Worm (Caenorhabditis elegans) whole organism, early embryonic: ENCODE measurements around the gene ZK1058.9.

ENCODE experiments used
- B0310.2 ChIP-seq: sonication (generic microtip); optimal IDR thresholded peaks from 2 replicates; lab custom pipeline; 2016; ENCODE audit warnings: mild to moderate bottlenecking, missing genetic modification characterization, missing compliant biosample characterization
- F13C5.2 ChIP-seq: sonication (generic microtip); optimal IDR thresholded peaks from 2 replicates; lab custom pipeline; 2017; ENCODE audit warnings: mild to moderate bottlenecking, missing genetic modification characterization, inconsistent platforms, missing compliant biosample characterization
- aly-1 ChIP-seq: sonication (generic microtip); optimal IDR thresholded peaks from 2 replicates; lab custom pipeline; 2016; ENCODE audit warnings: missing genetic modification characterization, missing compliant biosample characterization
- ama-1 ChIP-seq: fragments of 150-350 bp; optimal IDR thresholded peaks from 2 replicates; lab custom pipeline; 2014
- ceh-13 ChIP-seq: fragments of 200-800 bp; sonication (Bioruptor generic); optimal IDR thresholded peaks from 2 replicates; lab custom pipeline; 2018; ENCODE audit warnings: mild to moderate bottlenecking, missing genetic modification characterization, missing compliant biosample characterization
- ceh-36 ChIP-seq: sonication (generic microtip); optimal IDR thresholded peaks from 2 replicates; lab custom pipeline; 2016; ENCODE audit warnings: missing genetic modification characterization, inconsistent platforms, missing compliant biosample characterization
- flt-1 ChIP-seq: fragments of 200-800 bp; sonication (Bioruptor generic); IDR thresholded peaks from 2 replicates; pipeline ENCODE4 v1.3.6; 2022; ENCODE audit warnings: missing genetic modification characterization, missing compliant biosample characterization
- hmg-4 ChIP-seq: fragments of 200-800 bp; sonication (Bioruptor generic); optimal IDR thresholded peaks from 2 replicates; lab custom pipeline; 2018; ENCODE audit warnings: mild to moderate bottlenecking, missing genetic modification characterization, missing compliant biosample characterization
- hnd-1 ChIP-seq: sonication (generic microtip); optimal IDR thresholded peaks from 2 replicates; lab custom pipeline; 2016; ENCODE audit warnings: missing genetic modification characterization, missing compliant biosample characterization
- sea-1 ChIP-seq: fragments of 200-800 bp; sonication (Bioruptor generic); conservative IDR thresholded peaks from 2 replicates; pipeline ENCODE4 v1.3.6; 2022; ENCODE audit warnings: missing genetic modification characterization, missing compliant biosample characterization
- tbx-11 ChIP-seq: fragments of 200-800 bp; sonication (Bioruptor generic); IDR thresholded peaks from 2 replicates; pipeline ENCODE4 v1.3.6; 2022; ENCODE audit warnings: missing genetic modification characterization, missing compliant biosample characterization
- tbx-37 ChIP-seq: fragments of 200-800 bp; sonication (Bioruptor generic); conservative IDR thresholded peaks from 2 replicates; pipeline ENCODE4 v1.3.6; 2022; ENCODE audit warnings: missing genetic modification reagents, missing genetic modification characterization, missing compliant biosample characterization

ce11 chrIII:3918569-3918968, 7.4 kb downstream of the ZK1058.9 start, which contains the start of gene ZK1058.3:
- TF ChIP-seq hnd-1 (tag; lab: Kevin White, UChicago): no peak
- TF ChIP-seq B0310.2: no peak
- TF ChIP-seq ceh-13 (GFP tag; lab: Kevin White, UChicago): no peak
- TF ChIP-seq tbx-37 (GFP tag; lab: Robert Waterston, UW): no peak
- no peak for TF ChIP-seq flt-1
- TF ChIP-seq ama-1 (lab: Kevin White, UChicago): no peak
- TF ChIP-seq hmg-4: no peak
- no peak for TF ChIP-seq ceh-36 (tag; lab: Kevin White, UChicago)
- no peak for TF ChIP-seq aly-1 (tag; lab: Kevin White, UChicago)
- TF ChIP-seq sea-1 (GFP tag; lab: Robert Waterston, UW): no peak
- no peak for TF ChIP-seq F13C5.2 (tag; lab: Kevin White, UChicago)
- no peak for TF ChIP-seq tbx-11 (GFP tag; lab: Robert Waterston, UW)
